Fruit fly (Drosophila melanogaster): Measurements from ENCODE around the gene Nepl5.

- no peak for TF ChIP-seq CG17806 (tag; optimal IDR thresholded peaks at IDR 0.05)
- no peak for TF ChIP-seq CG8159 (tag; optimal IDR thresholded peaks at IDR 0.05)
- no peak for TF ChIP-seq gl (tag; optimal IDR thresholded peaks at IDR 0.05)
- no peak for TF ChIP-seq EcR (GFP tag; optimal IDR thresholded peaks at IDR 0.05)
- no peak for TF ChIP-seq CG32121 (GFP tag; IDR thresholded peaks at IDR 0.05)
- TF ChIP-seq Pif1B (GFP tag; optimal IDR thresholded peaks at IDR 0.05) = no peak
- no peak for TF ChIP-seq Pif1A (GFP tag; optimal IDR thresholded peaks at IDR 0.05)
- TF ChIP-seq D1 (tag; optimal IDR thresholded peaks at IDR 0.05) = no peak
- TF ChIP-seq CG4496 (GFP tag; IDR thresholded peaks at IDR 0.05) = no peak
These were observed 10.4 kb downstream of the Nepl5 start for dm6 chr2L:6391469-6391868.
